Worm (Caenorhabditis elegans): ENCODE measurements around the gene F15D4.2.
A peak's percentile ranks its signal among the peaks of the same experiment; 100 is the strongest.

Gene F15D4.2

DNA sequence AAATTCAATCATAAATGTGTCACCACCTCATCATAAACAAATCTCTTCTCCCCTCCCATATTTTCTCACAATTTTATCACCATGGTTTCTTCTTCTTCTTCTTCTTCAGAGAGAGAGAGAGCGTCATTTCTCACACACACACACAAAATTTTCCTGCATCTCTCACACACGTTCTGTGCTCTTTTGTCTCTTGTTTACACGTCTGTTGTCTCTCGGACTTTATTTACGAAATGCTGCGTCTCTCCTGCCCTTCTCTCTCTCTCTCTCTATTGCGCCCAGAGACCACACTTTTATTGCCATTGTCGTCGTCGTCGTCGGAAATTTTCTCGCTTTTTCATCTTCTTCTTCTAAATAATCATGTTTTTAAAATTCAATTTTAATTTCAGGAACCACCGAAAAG is 20.7 kb upstream of the F15D4.2 start, which contains the start of gene lec-1 (continued):
- TF ChIP-seq mcd-1 (GFP tag; IDR thresholded peaks at IDR 0.05): no peak
- TF ChIP-seq ceh-27 (GFP tag; optimal IDR thresholded peaks at IDR 0.05): no peak
- TF ChIP-seq lag-1 (GFP tag; IDR thresholded peaks at IDR 0.05): no peak
- TF ChIP-seq B0261.1 (tag; optimal IDR thresholded peaks at IDR 0.05): no peak
- TF ChIP-seq ccch-3 (GFP tag; optimal IDR thresholded peaks at IDR 0.05): no peak
- TF ChIP-seq ceh-58 (GFP tag; IDR thresholded peaks at IDR 0.05): no peak
- TF ChIP-seq efl-1 (GFP tag; optimal IDR thresholded peaks at IDR 0.05): no peak
- no peak for TF ChIP-seq zim-3 (tag; optimal IDR thresholded peaks at IDR 0.05)
- no peak for TF ChIP-seq ceh-40 (GFP tag; IDR thresholded peaks at IDR 0.05)
- no peak for TF ChIP-seq Y53F4B.3 (GFP tag; IDR thresholded peaks at IDR 0.05)
- no peak for TF ChIP-seq F23B12.7 (tag; optimal IDR thresholded peaks at IDR 0.05; ENCODE audit: insufficient read depth)
- TF ChIP-seq ekl-4 (GFP tag; IDR thresholded peaks at IDR 0.05): no peak
- TF ChIP-seq egl-44 (GFP tag; IDR thresholded peaks at IDR 0.05): no peak
- no peak for TF ChIP-seq ztf-3 (GFP tag; optimal IDR thresholded peaks at IDR 0.05)
- TF ChIP-seq hsf-1 (GFP tag; IDR thresholded peaks at IDR 0.05): no peak
- TF ChIP-seq xnd-1 (tag; optimal IDR thresholded peaks at IDR 0.05): no peak
- TF ChIP-seq dox-1 (GFP tag; IDR thresholded peaks at IDR 0.05): peak; percentile 55; the same call in 1 of the 2 replicates
- TF ChIP-seq ztf-22 (GFP tag; optimal IDR thresholded peaks at IDR 0.05): no peak
- peak; percentile 24 for TF ChIP-seq K12H6.12 (tag; optimal IDR thresholded peaks at IDR 0.05)
- no peak for TF ChIP-seq madf-8 (GFP tag; conservative IDR thresholded peaks at IDR 0.05)
- TF ChIP-seq D2030.7 (GFP tag; IDR thresholded peaks at IDR 0.05): no peak
- TF ChIP-seq Y56A3A.18 (GFP tag; IDR thresholded peaks at IDR 0.05): no peak
- no peak for TF ChIP-seq nfya-2 (GFP tag; IDR thresholded peaks at IDR 0.05)
- TF ChIP-seq snpc-3.4 (tag; optimal IDR thresholded peaks at IDR 0.05): no peak
- TF ChIP-seq hmg-20 (GFP tag; IDR thresholded peaks at IDR 0.05): no peak
- TF ChIP-seq tbx-9 (tag; optimal IDR thresholded peaks at IDR 0.05; ENCODE audit: borderline replicate concordance): no peak
- TF ChIP-seq snpc-1.3 (tag; optimal IDR thresholded peaks at IDR 0.05; ENCODE audit: insufficient read depth): no peak
- no peak for TF ChIP-seq Y53G8AR.9 (GFP tag; conservative IDR thresholded peaks at IDR 0.05)
- no peak for TF ChIP-seq unc-130 (GFP tag; optimal IDR thresholded peaks at IDR 0.05)
- no peak for TF ChIP-seq nhr-120 (GFP tag; IDR thresholded peaks at IDR 0.05)
- no peak for TF ChIP-seq nfya-1 (tag; optimal IDR thresholded peaks at IDR 0.05; ENCODE audit: borderline replicate concordance, insufficient read depth)
- TF ChIP-seq die-1 (tag; optimal IDR thresholded peaks at IDR 0.05): no peak
- TF ChIP-seq ZK185.1 (tag; optimal IDR thresholded peaks at IDR 0.05; ENCODE audit: poor library complexity, severe bottlenecking): peak; percentile 12
- no peak for TF ChIP-seq egl-18 (GFP tag; IDR thresholded peaks at IDR 0.05)
- TF ChIP-seq F52B5.7 (tag; optimal IDR thresholded peaks at IDR 0.05): no peak
- no peak for TF ChIP-seq attf-5 (GFP tag; optimal IDR thresholded peaks at IDR 0.05)
- TF ChIP-seq chd-7 (tag; optimal IDR thresholded peaks at IDR 0.05): no peak
- TF ChIP-seq snpc-1.1 (tag; optimal IDR thresholded peaks at IDR 0.05; ENCODE audit: insufficient read depth): no peak
- TF ChIP-seq hmg-1.2 (GFP tag; IDR thresholded peaks at IDR 0.05): peak; percentile 79; the same call in 1 of the 2 replicates

Data from whole organism, young adult.